Fruit fly (Drosophila melanogaster): Measurements from ENCODE around the gene MESK4.

- TF ChIP-seq Sox102F (GFP tag; optimal IDR thresholded peaks at IDR 0.05) (peak; percentile 41), CG11902 (GFP tag; optimal IDR thresholded peaks at IDR 0.05) (peak; percentile 13), Hr39 (GFP tag; optimal IDR thresholded peaks at IDR 0.05) (peak; percentile 8), esn (GFP tag; optimal IDR thresholded peaks at IDR 0.05) (peak; percentile 77), CG8119 (GFP tag; IDR thresholded peaks at IDR 0.05) (peak; percentile 67), Ets96B (tag; optimal IDR thresholded peaks at IDR 0.05) (peak; percentile 74), CG9139 (GFP tag; optimal IDR thresholded peaks at IDR 0.05) (peak; percentile 42), fkh (GFP tag; optimal IDR thresholded peaks at IDR 0.05) (peak; percentile 20), Sox14 (GFP tag; optimal IDR thresholded peaks at IDR 0.05) (no peak), CG6276 (GFP tag; optimal IDR thresholded peaks at IDR 0.05) (peak; percentile 73)
Observed at dm6 chr3R:16957759-16958536, 30.7 kb upstream of the MESK4 start.
